Worm (Caenorhabditis elegans) whole organism, midembryonic: ENCODE measurements around the gene C34D1.4.

ENCODE experiments used
- T22C8.4 ChIP-seq: fragments of 200-800 bp; sonication (Bioruptor generic); IDR thresholded peaks from 2 replicates; pipeline ENCODE4 v1.3.6; 2022; ENCODE audit warnings: missing genetic modification characterization, missing compliant biosample characterization
- cog-1 ChIP-seq: sonication (generic microtip); optimal IDR thresholded peaks from 2 replicates; lab custom pipeline; 2016; ENCODE audit warnings: missing genetic modification characterization, missing compliant biosample characterization
- flt-1 ChIP-seq: fragments of 200-800 bp; sonication (Bioruptor generic); IDR thresholded peaks from 2 replicates; pipeline ENCODE4 v1.3.6; 2022; ENCODE audit warnings: missing genetic modification characterization, missing compliant biosample characterization
- klf-2 ChIP-seq: fragments of 200-800 bp; sonication (Bioruptor generic); conservative IDR thresholded peaks from 2 replicates; pipeline ENCODE4 v1.3.6; 2022; ENCODE audit warnings: missing genetic modification reagents, missing genetic modification characterization, missing compliant biosample characterization
- med-1 ChIP-seq: sonication (generic microtip); optimal IDR thresholded peaks from 2 replicates; lab custom pipeline; 2017; ENCODE audit warnings: missing genetic modification characterization, mild to moderate bottlenecking, missing compliant biosample characterization, antibody characterized with exemption, missing genetic modification reagents; ENCODE audit not compliant: insufficient read depth
- ref-1 ChIP-seq: fragments of 200-800 bp; sonication (Bioruptor generic); conservative IDR thresholded peaks from 2 replicates; pipeline ENCODE4 v1.3.6; 2022; ENCODE audit warnings: missing genetic modification reagents, missing genetic modification characterization, missing compliant biosample characterization
- tab-1 ChIP-seq: fragments of 200-800 bp; sonication (Bioruptor generic); IDR thresholded peaks from 2 replicates; pipeline ENCODE4 v1.3.6; 2022; ENCODE audit warnings: missing genetic modification characterization, missing compliant biosample characterization
- ztf-23 ChIP-seq: fragments of 200-800 bp; sonication (Bioruptor generic); IDR thresholded peaks from 2 replicates; pipeline ENCODE4 v1.3.6; 2022; ENCODE audit warnings: missing genetic modification reagents, missing genetic modification characterization, missing compliant biosample characterization
- ztf-29 ChIP-seq: fragments of 200-800 bp; sonication (Bioruptor generic); IDR thresholded peaks from 2 replicates; pipeline ENCODE4 v1.3.6; 2022; ENCODE audit warnings: missing genetic modification reagents, missing genetic modification characterization, missing compliant biosample characterization

C34D1.4 gene

DNA sequence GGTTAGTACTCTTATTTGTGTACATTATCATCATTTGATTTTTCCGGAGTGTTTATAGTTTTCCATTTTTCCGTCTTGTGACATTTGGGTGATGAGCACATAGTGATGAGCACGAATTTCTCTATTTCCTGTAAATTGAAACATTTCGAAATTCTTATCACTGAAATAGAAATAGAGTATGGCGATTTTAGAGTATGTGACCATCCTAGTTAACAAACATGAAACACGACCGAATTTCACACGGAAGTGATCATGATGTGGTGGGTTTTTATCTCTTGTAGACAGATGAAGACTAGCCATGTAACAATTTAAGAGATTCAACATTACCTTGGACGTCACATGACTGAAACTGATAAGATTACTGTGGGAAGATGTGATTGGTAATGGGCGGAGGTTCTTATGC is 10.1 kb upstream of the C34D1.4 start:
- no peak for TF ChIP-seq tab-1 (GFP tag; lab: Robert Waterston, UW)
- TF ChIP-seq klf-2 (GFP tag; lab: Robert Waterston, UW) = no peak
- no peak for TF ChIP-seq flt-1
- no peak for TF ChIP-seq T22C8.4 (GFP tag; lab: Robert Waterston, UW)
- no peak for TF ChIP-seq med-1 (GFP tag; lab: Kevin White, UChicago)
- TF ChIP-seq ztf-29 (GFP tag; lab: Robert Waterston, UW) = no peak
- no peak for TF ChIP-seq cog-1 (tag; lab: Kevin White, UChicago)
- no peak for TF ChIP-seq ztf-23 (GFP tag; lab: Robert Waterston, UW)
- TF ChIP-seq ref-1 (GFP tag; lab: Robert Waterston, UW) = no peak

DNA sequence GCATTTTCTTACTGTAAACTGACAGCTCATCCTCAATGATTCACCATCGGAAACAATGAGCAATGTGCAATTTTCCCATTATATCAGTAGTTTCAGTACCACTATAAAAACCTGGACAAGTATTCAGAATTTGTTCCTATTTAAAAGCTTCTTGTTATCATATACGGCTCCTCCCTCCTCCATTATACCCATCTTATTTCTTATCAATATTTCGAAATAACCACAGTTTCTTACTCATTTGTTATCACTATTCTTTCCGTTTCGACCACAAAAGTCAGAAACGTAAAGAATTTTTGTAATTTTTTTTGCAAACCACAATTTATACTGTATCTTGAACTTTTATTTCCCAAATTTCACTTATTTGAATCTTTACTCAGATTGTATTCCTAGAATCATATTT is 8.9 kb upstream of the C34D1.4 start:
- TF ChIP-seq tab-1 (GFP tag; lab: Robert Waterston, UW) = no peak
- TF ChIP-seq klf-2 (GFP tag; lab: Robert Waterston, UW) = no peak
- TF ChIP-seq med-1 (GFP tag; lab: Kevin White, UChicago) = no peak
- TF ChIP-seq flt-1 = no peak
- no peak for TF ChIP-seq ztf-23 (GFP tag; lab: Robert Waterston, UW)

DNA sequence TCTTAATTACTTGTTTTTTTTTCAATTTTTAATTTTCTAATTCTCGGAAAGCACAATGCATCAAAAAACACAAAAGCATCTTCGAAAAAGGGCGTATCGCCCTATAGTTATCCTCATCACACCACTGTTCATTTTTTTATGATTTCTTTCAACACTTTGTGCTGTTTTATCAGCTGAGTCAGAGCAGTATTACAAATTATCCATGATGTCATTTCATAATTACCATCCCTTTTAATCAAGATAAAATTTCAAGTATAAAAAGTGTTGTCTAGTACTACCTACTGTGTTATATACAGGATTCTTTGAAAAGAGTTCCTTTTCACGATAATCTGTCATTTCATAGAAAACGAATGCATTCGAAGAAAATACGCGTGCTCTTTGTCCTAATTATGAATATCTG is 7.5 kb upstream of the C34D1.4 start:
- TF ChIP-seq T22C8.4 (GFP tag; lab: Robert Waterston, UW) (no peak), klf-2 (GFP tag; lab: Robert Waterston, UW) (no peak)

DNA sequence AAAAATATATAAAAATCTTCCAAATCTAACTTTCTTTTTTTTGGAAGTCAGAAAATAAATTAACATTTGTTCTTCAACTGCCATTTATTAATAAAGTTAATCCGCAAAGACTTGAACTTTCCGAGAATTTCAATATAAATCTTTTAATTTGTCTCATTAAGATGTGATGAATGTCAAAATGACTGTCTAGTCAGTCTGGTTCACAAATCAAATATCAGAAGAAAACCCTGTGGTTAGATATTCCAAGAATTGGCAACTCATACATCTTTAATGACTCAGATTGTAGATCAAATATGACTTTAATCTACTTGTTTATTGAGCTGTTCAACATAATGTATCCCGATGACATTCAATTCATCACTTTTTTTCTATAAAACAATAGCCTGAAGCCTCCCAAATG is 6.5 kb upstream of the C34D1.4 start:
- no peak for TF ChIP-seq T22C8.4 (GFP tag; lab: Robert Waterston, UW)
- no peak for TF ChIP-seq tab-1 (GFP tag; lab: Robert Waterston, UW)
- no peak for TF ChIP-seq med-1 (GFP tag; lab: Kevin White, UChicago)
- no peak for TF ChIP-seq ztf-23 (GFP tag; lab: Robert Waterston, UW)
- TF ChIP-seq ref-1 (GFP tag; lab: Robert Waterston, UW) = no peak
- no peak for TF ChIP-seq klf-2 (GFP tag; lab: Robert Waterston, UW)
- no peak for TF ChIP-seq ztf-29 (GFP tag; lab: Robert Waterston, UW)
- TF ChIP-seq flt-1 = no peak
- no peak for TF ChIP-seq cog-1 (tag; lab: Kevin White, UChicago)

DNA sequence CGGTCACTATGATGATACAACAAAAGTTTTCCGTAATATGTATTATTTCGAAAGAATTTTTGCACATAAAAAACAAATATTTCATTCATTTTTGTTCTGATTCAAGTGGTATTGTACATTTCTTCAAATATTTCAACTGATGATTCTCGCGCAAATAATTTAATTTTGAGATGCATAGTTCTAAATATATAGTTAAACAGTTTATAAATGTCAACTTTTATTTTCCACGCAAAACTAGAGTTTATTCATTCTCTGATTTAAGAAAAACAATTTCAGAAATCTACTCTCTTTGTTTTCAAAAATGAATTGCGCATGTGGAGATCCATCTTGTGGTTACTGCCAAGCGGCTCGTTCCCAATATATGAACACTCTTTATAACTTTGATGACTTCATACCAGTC is 5.1 kb upstream of the C34D1.4 start, which contains the start of gene zip-5:
Gene zip-5, plus strand, starts transcription at position 301 of the 400 bp plus-strand sequence.
- TF ChIP-seq med-1 (GFP tag; lab: Kevin White, UChicago) (no peak), tab-1 (GFP tag; lab: Robert Waterston, UW) (no peak), ref-1 (GFP tag; lab: Robert Waterston, UW) (no peak), cog-1 (tag; lab: Kevin White, UChicago) (no peak), flt-1 (no peak), ztf-23 (GFP tag; lab: Robert Waterston, UW) (no peak), T22C8.4 (GFP tag; lab: Robert Waterston, UW) (no peak), klf-2 (GFP tag; lab: Robert Waterston, UW) (no peak), ztf-29 (GFP tag; lab: Robert Waterston, UW) (no peak)

DNA sequence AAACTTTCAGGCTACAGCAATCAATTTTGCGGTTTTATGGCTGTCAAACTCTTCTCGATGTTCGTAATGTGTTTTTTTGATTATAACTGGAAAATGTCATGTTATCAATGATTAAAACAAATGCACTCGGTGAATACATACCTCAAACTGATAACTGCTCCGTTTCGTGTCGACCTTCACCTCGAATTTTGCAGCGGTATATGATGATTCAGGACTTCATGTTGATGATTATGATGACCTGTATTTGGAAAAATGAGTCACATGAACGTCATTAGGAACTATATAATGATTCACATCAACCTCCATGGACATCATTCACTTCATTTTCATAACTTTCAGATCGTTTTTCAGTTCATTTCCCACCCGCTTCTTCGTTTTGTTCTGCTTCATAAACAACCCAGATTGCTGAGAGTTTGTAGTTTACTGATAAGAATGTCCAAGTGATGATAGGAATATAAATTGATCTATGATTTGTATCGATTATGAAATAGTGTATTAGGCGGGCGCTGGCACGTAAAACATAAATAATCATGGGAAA is 3.7 kb upstream of the C34D1.4 start:
- TF ChIP-seq ztf-23 (GFP tag; lab: Robert Waterston, UW) = no peak
- no peak for TF ChIP-seq flt-1
- no peak for TF ChIP-seq ref-1 (GFP tag; lab: Robert Waterston, UW)
- TF ChIP-seq T22C8.4 (GFP tag; lab: Robert Waterston, UW) = no peak

DNA sequence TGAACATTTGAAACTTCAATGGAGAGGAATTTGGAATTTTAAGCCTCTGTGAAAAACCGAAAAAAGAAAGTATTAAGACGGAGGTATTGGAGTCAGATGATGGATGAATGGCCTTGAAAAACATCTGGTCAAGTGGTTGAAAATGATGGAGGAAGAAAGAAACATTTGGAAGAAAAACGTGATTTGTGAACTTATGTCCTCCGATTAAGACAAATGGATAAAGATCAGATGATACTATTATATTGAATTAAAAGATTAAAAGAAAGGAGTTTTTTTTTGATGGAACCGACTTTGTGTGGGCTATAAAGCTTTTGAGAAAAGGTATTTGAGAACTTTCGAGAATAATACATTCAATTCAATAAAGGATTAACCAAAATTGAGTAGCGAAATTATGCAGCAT is 416 bp upstream of the C34D1.4 start:
- TF ChIP-seq ref-1 (GFP tag; lab: Robert Waterston, UW) = no peak
- TF ChIP-seq med-1 (GFP tag; lab: Kevin White, UChicago) = no peak
- no peak for TF ChIP-seq ztf-29 (GFP tag; lab: Robert Waterston, UW)
- TF ChIP-seq klf-2 (GFP tag; lab: Robert Waterston, UW) = no peak
- TF ChIP-seq T22C8.4 (GFP tag; lab: Robert Waterston, UW) = no peak
- no peak for TF ChIP-seq tab-1 (GFP tag; lab: Robert Waterston, UW)
- no peak for TF ChIP-seq cog-1 (tag; lab: Kevin White, UChicago)
- no peak for TF ChIP-seq flt-1
- TF ChIP-seq ztf-23 (GFP tag; lab: Robert Waterston, UW) = no peak

DNA sequence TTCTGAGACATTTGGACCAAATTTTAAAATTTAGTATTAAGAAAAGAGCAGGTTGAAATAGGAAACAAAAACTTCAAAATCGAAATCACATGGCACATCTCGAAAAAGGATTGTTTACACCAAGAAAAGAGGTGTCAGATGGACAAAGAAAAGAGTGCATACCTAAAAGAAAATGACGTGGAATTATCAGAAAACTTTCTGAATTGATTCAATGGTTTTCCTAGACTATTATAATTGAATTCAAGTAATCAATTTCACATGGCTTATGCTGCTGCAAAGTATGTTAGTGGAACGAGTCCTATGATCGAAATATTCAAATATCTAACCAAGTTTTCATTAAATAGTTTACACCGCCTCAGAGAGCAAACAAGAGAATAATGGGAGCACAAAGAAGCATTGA is 6.2 kb downstream of the C34D1.4 start:
- TF ChIP-seq ref-1 (GFP tag; lab: Robert Waterston, UW) = no peak
- TF ChIP-seq ztf-23 (GFP tag; lab: Robert Waterston, UW) = no peak
- TF ChIP-seq tab-1 (GFP tag; lab: Robert Waterston, UW) = no peak
- no peak for TF ChIP-seq flt-1
- no peak for TF ChIP-seq klf-2 (GFP tag; lab: Robert Waterston, UW)
- TF ChIP-seq ztf-29 (GFP tag; lab: Robert Waterston, UW) = no peak
- no peak for TF ChIP-seq med-1 (GFP tag; lab: Kevin White, UChicago)
- TF ChIP-seq T22C8.4 (GFP tag; lab: Robert Waterston, UW) = no peak
- no peak for TF ChIP-seq cog-1 (tag; lab: Kevin White, UChicago)

DNA sequence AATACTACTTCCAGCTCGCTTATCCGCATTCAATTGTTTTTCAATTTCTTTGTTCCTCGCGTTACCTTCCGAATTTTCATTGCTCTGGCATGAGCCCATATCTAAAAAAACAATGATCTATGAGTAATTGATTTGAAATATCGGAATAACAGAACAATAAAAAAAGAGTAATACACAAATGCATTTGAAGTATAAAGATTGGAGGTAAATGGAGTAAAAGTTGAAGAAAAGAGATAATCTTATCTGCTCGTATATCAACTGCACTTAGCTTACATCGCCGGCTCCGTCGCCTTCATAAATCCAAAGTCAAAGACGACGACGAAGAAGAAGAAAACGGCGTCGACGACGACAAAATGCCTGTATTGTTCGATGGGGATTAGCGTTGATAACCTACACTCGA is 9.7 kb downstream of the C34D1.4 start, which contains the start of gene odr-3:
Gene odr-3, minus strand, starts transcription at position 101 of the 400 bp plus-strand sequence.
- TF ChIP-seq T22C8.4 (GFP tag; lab: Robert Waterston, UW) (no peak), ztf-29 (GFP tag; lab: Robert Waterston, UW) (no peak), tab-1 (GFP tag; lab: Robert Waterston, UW) (no peak), ztf-23 (GFP tag; lab: Robert Waterston, UW) (no peak), ref-1 (GFP tag; lab: Robert Waterston, UW) (no peak), cog-1 (tag; lab: Kevin White, UChicago) (no peak), flt-1 (no peak), med-1 (GFP tag; lab: Kevin White, UChicago) (no peak), klf-2 (GFP tag; lab: Robert Waterston, UW) (no peak)
